Fruit fly (Drosophila melanogaster): ENCODE results near the gene Srp72.

dm6 chr3R:20595901-20596300 lies 7.4 kb downstream of the Srp72 start:
- TF ChIP-seq bab1 (GFP tag; optimal IDR thresholded peaks at IDR 0.05) (no peak), toe (GFP tag; optimal IDR thresholded peaks at IDR 0.05) (no peak), CG14711 (tag; optimal IDR thresholded peaks at IDR 0.05) (no peak), cnc (optimal IDR thresholded peaks at IDR 0.05) (no peak), CG7101 (tag; optimal IDR thresholded peaks at IDR 0.05) (no peak), kay (GFP tag; ENCODE audit: borderline replicate concordance) (no peak), Mnt (GFP tag; optimal IDR thresholded peaks at IDR 0.05) (no peak)

All from whole organism, adult.